Fruit fly (Drosophila melanogaster): ENCODE data around the gene mRpS24.
A peak's percentile ranks its signal among the peaks of the same experiment; 100 is the strongest.

Gene mRpS24

dm6 chr3R:24206341-24207114 is 43.2 kb upstream of the mRpS24 start (continued):
- TF ChIP-seq CG6689 (GFP tag; IDR thresholded peaks at IDR 0.05) (peak; percentile 52), CG3407 (GFP tag; optimal IDR thresholded peaks at IDR 0.05) (peak; percentile 27), amos (GFP tag; IDR thresholded peaks at IDR 0.05; ENCODE audit: partially characterized antibody) (no peak), Nf-YC (tag; optimal IDR thresholded peaks at IDR 0.05) (no peak), cad (GFP tag; optimal IDR thresholded peaks at IDR 0.05) (no peak), Eip74EF (GFP tag; optimal IDR thresholded peaks at IDR 0.05) (peak in 1 of 2 experiments; percentile 61), CG9727 (GFP tag; optimal IDR thresholded peaks at IDR 0.05) (no peak), MESR4 (GFP tag; optimal IDR thresholded peaks at IDR 0.05) (no peak), CG12942 (GFP tag; optimal IDR thresholded peaks at IDR 0.05) (no peak), CG1647 (GFP tag; optimal IDR thresholded peaks at IDR 0.05) (peak; percentile 13), CG7786 (GFP tag; optimal IDR thresholded peaks at IDR 0.05) (no peak), CG11560 (tag; IDR thresholded peaks at IDR 0.05) (no peak), pnt (GFP tag; optimal IDR thresholded peaks at IDR 0.05) (peak; percentile 40), NC2α (GFP tag; optimal IDR thresholded peaks at IDR 0.05) (no peak), CG12659 (GFP tag; optimal IDR thresholded peaks at IDR 0.05) (peak; percentile 19), pros (GFP tag; optimal IDR thresholded peaks at IDR 0.05) (no peak), ttk (GFP tag; IDR thresholded peaks at IDR 0.05) (peak; percentile 74), CG18476 (GFP tag; optimal IDR thresholded peaks at IDR 0.05) (no peak), CG10147 (GFP tag; optimal IDR thresholded peaks at IDR 0.05) (no peak), CG5245 (GFP tag; optimal IDR thresholded peaks at IDR 0.05) (peak; percentile 41), Oaz (GFP tag; IDR thresholded peaks at IDR 0.05) (peak; percentile 36; the same call in 1 of the 2 replicates), Nf-YB (GFP tag; optimal IDR thresholded peaks at IDR 0.05) (no peak), CG11398 (GFP tag; optimal IDR thresholded peaks at IDR 0.05) (no peak), Med (GFP tag) (peak; percentile 81), CG1529 (GFP tag; optimal IDR thresholded peaks at IDR 0.05) (peak; percentile 37), CG34422 (GFP tag; IDR thresholded peaks at IDR 0.05) (peak; percentile 25; the same call in 1 of the 3 replicates), vnd (GFP tag; IDR thresholded peaks at IDR 0.05; ENCODE audit: partially characterized antibody) (no peak), Xrp1 (GFP tag; IDR thresholded peaks at IDR 0.05) (peak; percentile 72), E2f2 (GFP tag; IDR thresholded peaks at IDR 0.05) (peak; percentile 22; the same call in 1 of the 2 replicates), NfI (GFP tag; optimal IDR thresholded peaks at IDR 0.05) (peak; percentile 58), ind (GFP tag; optimal IDR thresholded peaks at IDR 0.05) (peak; percentile 15), fd3F (GFP tag; optimal IDR thresholded peaks at IDR 0.05) (no peak), hbn (GFP tag; IDR thresholded peaks at IDR 0.05; ENCODE audit: partially characterized antibody) (no peak), al (GFP tag; IDR thresholded peaks at IDR 0.05) (no peak), CG6272 (GFP tag; IDR thresholded peaks at IDR 0.05) (0 out of 2 replicates have a peak, but pooled peaks have one; percentile 26), CG30020 (tag; optimal IDR thresholded peaks at IDR 0.05) (no peak), gsb (GFP tag; IDR thresholded peaks at IDR 0.05) (0 out of 2 replicates have a peak, but pooled peaks have one; percentile 15), sima (GFP tag; optimal IDR thresholded peaks at IDR 0.05) (no peak), crc (GFP tag; optimal IDR thresholded peaks at IDR 0.05) (no peak), CG6654 (GFP tag; optimal IDR thresholded peaks at IDR 0.05) (no peak), CG11695 (GFP tag; IDR thresholded peaks at IDR 0.05) (peak; percentile 43; the same call in 1 of the 3 replicates), slou (GFP tag; optimal IDR thresholded peaks at IDR 0.05) (no peak), CG32772 (GFP tag; IDR thresholded peaks at IDR 0.05) (peak; percentile 49; the same call in 1 of the 2 replicates), CG13624 (GFP tag; optimal IDR thresholded peaks at IDR 0.05) (no peak), mld (GFP tag; IDR thresholded peaks at IDR 0.05; ENCODE audit: partially characterized antibody) (no peak), ATbp (GFP tag; optimal IDR thresholded peaks at IDR 0.05) (peak; percentile 72), CG31388 (GFP tag; optimal IDR thresholded peaks at IDR 0.05) (no peak), CG3995 (GFP tag; optimal IDR thresholded peaks at IDR 0.05) (no peak), Lim3 (GFP tag; IDR thresholded peaks at IDR 0.05) (no peak)
